Worm (Caenorhabditis elegans) whole organism, L4 larva: ENCODE measurements around the gene clec-240.

ENCODE experiments used
- F26F4.8 ChIP-seq: fragments of 200-800 bp; sonication (Bioruptor generic); conservative IDR thresholded peaks from 2 replicates; pipeline ENCODE4 v1.3.6; 2022; ENCODE audit warnings: missing genetic modification characterization, missing compliant biosample characterization
- F49E8.2 ChIP-seq: sonication (generic microtip); optimal IDR thresholded peaks from 2 replicates; lab custom pipeline; 2016; ENCODE audit warnings: missing compliant biosample characterization, mild to moderate bottlenecking, missing genetic modification characterization, borderline replicate concordance
- Y48G9A.11 ChIP-seq: fragments of 200-800 bp; sonication (Bioruptor generic); IDR thresholded peaks from 2 replicates; pipeline ENCODE4 v1.3.6; 2022; ENCODE audit warnings: missing genetic modification reagents, missing genetic modification characterization, missing compliant biosample characterization
- Y5F2A.4 ChIP-seq: fragments of 200-800 bp; sonication (Bioruptor generic); optimal IDR thresholded peaks from 2 replicates; lab custom pipeline; 2018; ENCODE audit warnings: mild to moderate bottlenecking, missing genetic modification characterization, missing compliant biosample characterization
- aha-1 ChIP-seq: fragments of 150-350 bp; peaks from one replicate; lab custom pipeline; 2014; ENCODE audit warnings: missing biosample characterization, missing genetic modification characterization
- arid-1 ChIP-seq: fragments of 200-800 bp; sonication (Bioruptor generic); conservative IDR thresholded peaks from 2 replicates; pipeline ENCODE4 v1.3.6; 2022; ENCODE audit warnings: missing genetic modification reagents, missing genetic modification characterization, missing compliant biosample characterization
- attf-4 ChIP-seq: sonication (generic microtip); optimal IDR thresholded peaks from 3 replicates; lab custom pipeline; 2017; ENCODE audit warnings: missing biosample characterization, missing genetic modification characterization
- ceh-32 ChIP-seq: sonication (generic microtip); optimal IDR thresholded peaks from 2 replicates; lab custom pipeline; 2016; ENCODE audit warnings: mild to moderate bottlenecking, missing genetic modification characterization, missing compliant biosample characterization; ENCODE audit not compliant: poor library complexity
- ceh-44 ChIP-seq: fragments of 200-800 bp; sonication (Bioruptor generic); IDR thresholded peaks from 2 replicates; pipeline ENCODE4 v1.3.6; 2022; ENCODE audit warnings: missing genetic modification reagents, missing genetic modification characterization, missing compliant biosample characterization
- ceh-62 ChIP-seq: sonication (generic microtip); optimal IDR thresholded peaks from 2 replicates; lab custom pipeline; 2017; ENCODE audit warnings: missing biosample characterization, missing genetic modification characterization
- dmd-6 ChIP-seq: fragments of 200-800 bp; sonication (Bioruptor generic); IDR thresholded peaks from 2 replicates; pipeline ENCODE4 v1.3.6; 2022; ENCODE audit warnings: missing genetic modification reagents, missing genetic modification characterization, missing compliant biosample characterization
- dmd-8 ChIP-seq: fragments of 200-800 bp; sonication (Bioruptor generic); IDR thresholded peaks from 2 replicates; pipeline ENCODE4 v1.3.6; 2022; ENCODE audit warnings: missing genetic modification characterization, missing compliant biosample characterization
- dpl-1 ChIP-seq: fragments of 150-350 bp; optimal IDR thresholded peaks from 2 replicates; lab custom pipeline; 2014; ENCODE audit warnings: missing biosample characterization, missing genetic modification reagents, missing genetic modification characterization
- duxl-1 ChIP-seq: sonication (generic microtip); optimal IDR thresholded peaks from 2 replicates; lab custom pipeline; 2016; ENCODE audit warnings: mild to moderate bottlenecking, missing genetic modification characterization, moderate library complexity, missing compliant biosample characterization; ENCODE audit not compliant: poor library complexity
- egl-43 ChIP-seq: fragments of 200-800 bp; sonication (Bioruptor generic); IDR thresholded peaks from 2 replicates; pipeline ENCODE4 v1.3.6; 2022; ENCODE audit warnings: missing genetic modification reagents, missing genetic modification characterization, missing compliant biosample characterization
- fos-1 ChIP-seq: fragments of 150-350 bp; optimal IDR thresholded peaks from 2 replicates; lab custom pipeline; 2014; ENCODE audit warnings: missing biosample characterization, missing genetic modification characterization
- lin-1 ChIP-seq: fragments of 200-800 bp; sonication (Bioruptor generic); IDR thresholded peaks from 2 replicates; pipeline ENCODE4 v1.3.6; 2022; ENCODE audit warnings: missing genetic modification reagents, missing genetic modification characterization, missing compliant biosample characterization
- lin-13 ChIP-seq: fragments of 150-350 bp; optimal IDR thresholded peaks from 2 replicates; lab custom pipeline; 2014; ENCODE audit warnings: missing biosample characterization, missing genetic modification reagents, missing genetic modification characterization
- lin-29 ChIP-seq: fragments of 200-800 bp; sonication (Bioruptor generic); IDR thresholded peaks from 2 replicates; pipeline ENCODE4 v1.3.6; 2022; ENCODE audit warnings: missing genetic modification reagents, missing genetic modification characterization, missing compliant biosample characterization
- lir-3 ChIP-seq: sonication (generic microtip); optimal IDR thresholded peaks from 2 replicates; lab custom pipeline; 2016; ENCODE audit warnings: mild to moderate bottlenecking, missing genetic modification characterization, missing compliant biosample characterization
- lsy-2 ChIP-seq, 2 experiments: fragments of 150-350 bp in 1 of 2; sonication (generic microtip) in 1 of 2; optimal IDR thresholded peaks; 2 replicates each; lab custom pipeline; 2014 to 2017; ENCODE audit warnings: missing biosample characterization in 2 of 2, missing genetic modification characterization in 2 of 2
- mdt-29 ChIP-seq: fragments of 200-800 bp; sonication (Bioruptor generic); IDR thresholded peaks from 2 replicates; pipeline ENCODE4 v1.3.6; 2022; ENCODE audit warnings: missing genetic modification reagents, missing genetic modification characterization, missing compliant biosample characterization
- nhr-11 ChIP-seq: fragments of 150-350 bp; optimal IDR thresholded peaks from 2 replicates; lab custom pipeline; 2014; ENCODE audit warnings: missing biosample characterization, missing genetic modification characterization
- nhr-111 ChIP-seq: fragments of 200-800 bp; sonication (Bioruptor generic); optimal IDR thresholded peaks from 2 replicates; lab custom pipeline; 2018; ENCODE audit warnings: mild to moderate bottlenecking, missing genetic modification characterization, missing compliant biosample characterization
- nhr-28 ChIP-seq: fragments of 150-350 bp; optimal IDR thresholded peaks from 2 replicates; lab custom pipeline; 2014; ENCODE audit warnings: missing biosample characterization, missing genetic modification characterization
- pha-4 ChIP-seq, 2 experiments: fragments of 150-350 bp in 1 of 2; fragments of 200-800 bp in 1 of 2; sonication (Bioruptor generic) in 1 of 2; IDR thresholded peaks in 1 of 2; optimal IDR thresholded peaks in 1 of 2; 2 replicates each; pipeline versions ENCODE4 v1.3.6 to Lab custom; 2014 to 2022; ENCODE audit warnings: missing genetic modification characterization in 2 of 2, missing genetic modification reagents in 2 of 2, missing biosample characterization in 1 of 2, missing compliant biosample characterization in 1 of 2
- set-16 ChIP-seq: fragments of 200-800 bp; sonication (Bioruptor generic); IDR thresholded peaks from 2 replicates; pipeline ENCODE4 v1.3.6; 2022; ENCODE audit warnings: missing genetic modification reagents, missing genetic modification characterization, missing compliant biosample characterization
- unc-62 ChIP-seq, 3 experiments: fragments of 150-350 bp in 1 of 3; sonication (generic microtip); optimal IDR thresholded peaks in 2 of 3; peaks in 1 of 3; 1 replicate in 1 of 3; 2 replicates in 2 of 3; lab custom pipeline; 2014 to 2017; ENCODE audit warnings: missing biosample characterization in 3 of 3, missing genetic modification characterization in 3 of 3, missing genetic modification reagents in 3 of 3, missing genotype in 1 of 3
- zfp-2 ChIP-seq: sonication (generic microtip); optimal IDR thresholded peaks from 2 replicates; lab custom pipeline; 2016; ENCODE audit warnings: mild to moderate bottlenecking, missing genetic modification characterization, missing compliant biosample characterization

Gene clec-240

ce11 chrV:16992383-16992782, 17.4 kb upstream of the clec-240 start:
- TF ChIP-seq set-16: peak; percentile 64
- no peak for TF ChIP-seq F49E8.2 (tag; lab: Kevin White, UChicago)

ce11 chrV:17000204-17000603, 9.6 kb upstream of the clec-240 start, which contains the start of gene str-217:
str-217 (minus strand) TSS chrV:17000304.
- TF ChIP-seq nhr-28 (tag; lab: Kevin White, UChicago) (no peak), dmd-8 (no peak), aha-1 (tag; lab: Kevin White, UChicago) (no peak), lsy-2 (tag; optimal IDR thresholded peaks at IDR 0.05; lab: Kevin White, UChicago) (no peak), lir-3 (tag; lab: Kevin White, UChicago) (no peak), ceh-62 (tag; lab: Kevin White, UChicago) (no peak), dpl-1 (no peak), dmd-6 (no peak), lin-29 (GFP tag; lab: Robert Waterston, UW) (no peak), mdt-29 (GFP tag; lab: Robert Waterston, UW) (no peak), nhr-111 (GFP tag; lab: Kevin White, UChicago) (no peak), F26F4.8 (GFP tag; lab: Robert Waterston, UW) (no peak), arid-1 (GFP tag; lab: Robert Waterston, UW) (no peak), attf-4 (tag; lab: Kevin White, UChicago) (no peak), fos-1 (tag; lab: Kevin White, UChicago) (no peak), duxl-1 (tag; lab: Kevin White, UChicago) (no peak)

- TF ChIP-seq nhr-11: no peak
- TF ChIP-seq unc-62 (GFP tag; optimal IDR thresholded peaks at IDR 0.05 in 1 of 2; lab: Kevin White, UChicago): peak in 1 of 2 experiments; percentile 92
- TF ChIP-seq unc-62 (tag; optimal IDR thresholded peaks at IDR 0.05; lab: Kevin White, UChicago): no peak
These were observed 9.2 kb upstream of the clec-240 start for ce11 chrV:17000635-17001034.

- TF ChIP-seq dpl-1: no peak
- TF ChIP-seq Y5F2A.4 (GFP tag; lab: Kevin White, UChicago): no peak
- TF ChIP-seq dmd-8: no peak
- TF ChIP-seq nhr-11: no peak
- no peak for TF ChIP-seq pha-4 (GFP tag; IDR thresholded peaks at IDR 0.05; lab: Robert Waterston, UW)
- no peak for TF ChIP-seq pha-4 (tag; optimal IDR thresholded peaks at IDR 0.05; lab: Kevin White, UChicago)
- TF ChIP-seq F49E8.2 (tag; lab: Kevin White, UChicago): no peak
- TF ChIP-seq lin-1 (GFP tag; lab: Robert Waterston, UW): no peak
- no peak for TF ChIP-seq ceh-44
These were observed 8.6 kb upstream of the clec-240 start, which contains the start of gene sri-9 for ce11 chrV:17001167-17001566. sri-9 (plus strand) TSS chrV:17001467.

- TF ChIP-seq Y48G9A.11 (GFP tag; lab: Robert Waterston, UW) (no peak), ceh-32 (no peak), egl-43 (no peak), lsy-2 (tag; optimal IDR thresholded peaks at IDR 0.05; lab: Kevin White, UChicago) (no peak), lin-13 (GFP tag; lab: Kevin White, UChicago) (no peak)
- TF ChIP-seq, all 104 proteins: peak for 0
These were observed 4.6 kb upstream of the clec-240 start, which contains the start of gene srh-131 for ce11 chrV:17005189-17005588. srh-131 (plus strand) TSS chrV:17005489.

ce11 chrV:17008302-17008701, 1.5 kb upstream of the clec-240 start, which contains the start of gene sri-69:
sri-69 (minus strand) TSS chrV:17008402.
- TF ChIP-seq zfp-2 (no peak), unc-62 (GFP tag; optimal IDR thresholded peaks at IDR 0.05 in 1 of 2; lab: Kevin White, UChicago) (peak in 1 of 2 experiments; percentile 21), unc-62 (tag; optimal IDR thresholded peaks at IDR 0.05; lab: Kevin White, UChicago) (no peak)
